Fruit fly (Drosophila melanogaster) whole organism, wandering third instar larva: Measurements from ENCODE around the gene Rab9Db.

Experiments
- Dfd ChIP-seq: fragments of >200 bp; optimal IDR thresholded peaks from 2 replicates; lab custom pipeline; 2017; ENCODE audit warnings: missing biosample characterization, missing genetic modification characterization
- Dif ChIP-seq: fragments of 200-275, 200-300 bp; sonication (Bioruptor generic); optimal IDR thresholded peaks from 2 replicates; lab custom pipeline; 2018; ENCODE audit warnings: missing biosample characterization, missing genetic modification characterization; ENCODE audit not compliant: partially characterized antibody
- HLH106 ChIP-seq: fragments of 200-800 bp; optimal IDR thresholded peaks from 3 replicates; lab custom pipeline; 2019; ENCODE audit warnings: missing biosample characterization, mild to moderate bottlenecking, missing genetic modification characterization, moderate library complexity
- Hnf4 ChIP-seq: fragments of 200-800 bp; sonication (Bioruptor generic); optimal IDR thresholded peaks from 2 replicates; lab custom pipeline; 2016; ENCODE audit warnings: missing biosample characterization, mild to moderate bottlenecking, missing genetic modification characterization
- Hr78 ChIP-seq: fragments of >200 bp; optimal IDR thresholded peaks from 2 replicates; lab custom pipeline; 2017; ENCODE audit warnings: missing biosample characterization, missing genetic modification characterization
- N ChIP-seq: fragments of >200 bp; optimal IDR thresholded peaks from 2 replicates; lab custom pipeline; 2018; ENCODE audit warnings: missing biosample characterization, missing external identifiers, missing genetic modification characterization
- Rel ChIP-seq, 2 experiments: fragments of 200-800 bp; sonication (Bioruptor generic) in 1 of 2; optimal IDR thresholded peaks; 2 replicates in 1 of 2; 3 replicates in 1 of 2; lab custom pipeline; 2016 to 2019; ENCODE audit warnings: mild to moderate bottlenecking in 2 of 2, missing biosample characterization in 2 of 2, missing genetic modification characterization in 2 of 2, moderate library complexity in 1 of 2
- Sp1 ChIP-seq: fragments of 200-800 bp; sonication (Bioruptor generic); optimal IDR thresholded peaks from 3 replicates; lab custom pipeline; 2019; ENCODE audit warnings: missing biosample characterization, mild to moderate bottlenecking, missing genetic modification characterization, moderate library complexity
- Vsx2 ChIP-seq: fragments of 200-300, 225-300 bp; sonication (Bioruptor generic); optimal IDR thresholded peaks from 2 replicates; lab custom pipeline; 2018; ENCODE audit warnings: missing biosample characterization, missing genetic modification characterization; ENCODE audit not compliant: partially characterized antibody
- br ChIP-seq: fragments of 200-800 bp; sonication (Bioruptor generic); optimal IDR thresholded peaks from 2 replicates; lab custom pipeline; 2016; ENCODE audit warnings: missing biosample characterization, missing genetic modification characterization
- brk ChIP-seq: fragments of 200-800 bp; sonication (Bioruptor generic); optimal IDR thresholded peaks from 2 replicates; lab custom pipeline; 2016; ENCODE audit warnings: missing biosample characterization, mild to moderate bottlenecking, missing genetic modification characterization
- dl ChIP-seq, 2 experiments: fragments of 175-275, 200-275 bp in 1 of 2; fragments of 200-275 bp in 1 of 2; sonication (Bioruptor generic); optimal IDR thresholded peaks; lab custom pipeline; 2018; ENCODE audit warnings: mild to moderate bottlenecking in 2 of 2, missing biosample characterization in 2 of 2, missing genetic modification characterization in 2 of 2, moderate library complexity in 2 of 2; ENCODE audit not compliant: partially characterized antibody in 2 of 2, insufficient read depth in 1 of 2
- dmrt93B ChIP-seq: fragments of 200-800 bp; sonication (Bioruptor generic); optimal IDR thresholded peaks from 2 replicates; lab custom pipeline; 2018; ENCODE audit warnings: missing biosample characterization, mild to moderate bottlenecking, missing genetic modification characterization
- dsf ChIP-seq: sonication (Bioruptor generic); optimal IDR thresholded peaks from 2 replicates; lab custom pipeline; 2016; ENCODE audit warnings: missing biosample characterization, missing genetic modification characterization, borderline replicate concordance
- ey ChIP-seq: fragments of 200-800 bp; sonication (Bioruptor generic); optimal IDR thresholded peaks from 2 replicates; lab custom pipeline; 2016; ENCODE audit warnings: missing biosample characterization, missing genetic modification characterization
- foxo ChIP-seq, 2 experiments: fragments of 200-800 bp; sonication (Bioruptor generic); optimal IDR thresholded peaks; 2 replicates in 1 of 2; 3 replicates in 1 of 2; lab custom pipeline; 2016 to 2017; ENCODE audit warnings: missing biosample characterization in 2 of 2, missing genetic modification characterization in 2 of 2
- fru ChIP-seq: fragments of 200-800 bp; sonication (Bioruptor generic); optimal IDR thresholded peaks from 3 replicates; lab custom pipeline; 2016; ENCODE audit warnings: missing biosample characterization, mild to moderate bottlenecking, missing genetic modification characterization
- h ChIP-seq: fragments of 200-800 bp; sonication (Bioruptor generic); optimal IDR thresholded peaks from 3 replicates; lab custom pipeline; 2016; ENCODE audit warnings: missing biosample characterization, mild to moderate bottlenecking, missing genetic modification characterization
- jim ChIP-seq: fragments of 175-275, 200-325 bp; sonication (Bioruptor generic); optimal IDR thresholded peaks from 2 replicates; lab custom pipeline; 2016; ENCODE audit warnings: missing biosample characterization, mild to moderate bottlenecking, missing genetic modification characterization
- lola ChIP-seq: fragments of >200 bp; optimal IDR thresholded peaks from 2 replicates; lab custom pipeline; 2017; ENCODE audit warnings: missing biosample characterization, missing genetic modification characterization
- pan ChIP-seq: fragments of >200 bp; optimal IDR thresholded peaks from 2 replicates; lab custom pipeline; 2017
- psq ChIP-seq: fragments of 200-800 bp; sonication (Bioruptor generic); optimal IDR thresholded peaks from 3 replicates; lab custom pipeline; 2017; ENCODE audit warnings: missing biosample characterization, mild to moderate bottlenecking, missing genetic modification characterization, moderate library complexity
- rgr ChIP-seq: fragments of 200-800 bp; sonication (Bioruptor generic); optimal IDR thresholded peaks from 3 replicates; lab custom pipeline; 2016; ENCODE audit warnings: missing biosample characterization, mild to moderate bottlenecking, missing genetic modification characterization

Rab9Db gene

DNA sequence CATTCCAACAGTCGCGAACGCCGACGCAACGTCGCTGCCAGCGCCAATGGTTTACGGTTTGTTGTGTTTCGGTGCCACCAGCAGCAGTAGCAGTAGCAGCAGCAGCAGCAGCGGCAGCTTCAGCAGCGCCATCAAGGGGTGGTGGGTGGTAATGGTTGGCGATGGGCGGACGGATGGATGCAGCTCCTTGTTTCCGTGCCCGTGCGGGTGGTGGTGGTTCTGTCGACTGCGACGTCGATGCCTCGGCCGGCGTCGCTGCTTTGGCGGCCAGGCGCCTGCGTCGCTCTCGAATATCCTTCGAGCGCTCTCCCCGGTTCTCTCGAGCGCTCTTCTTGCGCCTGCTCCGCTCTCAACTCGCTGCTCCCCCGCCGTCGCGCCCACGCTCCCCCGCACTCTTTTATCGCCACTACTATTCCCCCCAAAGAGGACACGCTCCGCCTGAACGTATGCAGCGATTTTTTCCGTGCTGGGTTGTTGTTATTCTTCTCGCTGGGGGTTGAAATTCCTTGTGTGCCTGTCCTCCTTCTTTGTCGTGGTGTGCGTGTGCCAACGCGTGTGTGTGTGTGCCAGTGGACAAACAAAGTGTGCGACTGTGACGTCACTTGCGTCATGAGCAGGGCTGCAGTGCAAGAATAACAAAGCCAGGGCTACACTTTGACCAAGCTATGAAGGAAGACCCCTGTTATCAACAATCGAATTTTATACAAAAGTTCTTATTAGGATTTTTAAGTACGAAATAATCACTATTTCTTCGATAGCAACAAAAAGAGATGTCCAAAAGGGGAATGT is 1.6 kb downstream of the Rab9Db start:
- TF ChIP-seq Rel (GFP tag; optimal IDR thresholded peaks at IDR 0.05; lab: Kevin White, UChicago) (no peak), Rel (tag; optimal IDR thresholded peaks at IDR 0.05; lab: Kevin White, UChicago) (no peak), N (GFP tag; lab: Kevin White, UChicago) (no peak)

DNA sequence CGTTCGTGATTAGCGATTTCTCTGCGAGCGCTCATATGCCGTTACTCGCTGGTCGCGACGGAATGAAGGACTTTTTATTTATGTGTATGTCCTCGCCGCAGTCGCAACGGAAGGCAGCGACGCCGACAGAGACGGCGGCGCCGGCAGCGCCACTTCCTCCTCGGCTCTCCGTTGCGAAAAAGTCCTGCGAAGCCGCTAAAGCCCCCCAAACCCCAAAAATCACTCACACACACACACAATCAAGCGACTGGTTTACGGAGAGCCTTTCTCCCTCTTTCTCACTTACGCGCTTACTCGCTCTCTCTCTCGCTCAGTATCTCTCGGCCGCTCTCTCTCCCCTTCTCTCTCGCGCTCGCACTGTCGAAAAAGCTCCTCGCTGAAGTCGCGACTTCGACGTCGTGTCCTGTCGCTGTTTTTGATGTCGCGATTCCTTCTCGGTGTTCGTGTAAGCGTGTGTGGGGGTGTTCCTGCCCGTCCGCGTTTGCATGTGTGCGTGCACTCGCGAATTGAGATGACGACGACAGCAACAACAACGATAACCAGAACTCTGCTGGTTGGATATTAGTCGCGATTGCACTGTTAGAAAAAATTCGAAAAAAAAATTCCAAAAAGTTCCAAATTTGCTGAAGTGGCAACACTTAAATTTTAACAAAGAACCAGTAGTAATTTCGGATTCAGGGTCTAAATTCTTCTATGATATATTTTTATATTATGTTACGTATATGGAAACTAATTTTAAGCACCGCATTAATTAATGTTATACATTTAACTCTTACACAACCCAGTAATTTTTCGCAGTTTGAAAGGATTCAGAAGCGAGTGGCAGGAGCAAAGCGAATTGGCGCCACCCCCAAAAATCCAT is 2.6 kb downstream of the Rab9Db start, which contains the start of gene CG43347:
Gene CG43347 (minus strand): TSS at position 47 of the 862 bp plus-strand sequence.
- TF ChIP-seq foxo (GFP tag; optimal IDR thresholded peaks at IDR 0.05; lab: Kevin White, UChicago) (peak in 1 of 2 experiments; percentile 40), Dif (GFP tag; lab: Kevin White, UChicago) (peak; percentile 18), psq (GFP tag; lab: Kevin White, UChicago) (peak; percentile 10), Vsx2 (GFP tag; lab: Kevin White, UChicago) (no peak), rgr (peak; percentile 12), h (GFP tag; lab: Kevin White, UChicago) (peak; percentile 19), HLH106 (peak; percentile 45), Sp1 (GFP tag; lab: Kevin White, UChicago) (peak; percentile 54), dmrt93B (GFP tag; lab: Kevin White, UChicago) (peak; percentile 20), fru (GFP tag; lab: Kevin White, UChicago) (peak; percentile 31), ey (GFP tag; lab: Kevin White, UChicago) (peak; percentile 23), br (GFP tag; lab: Kevin White, UChicago) (no peak), Hr78 (GFP tag; lab: Kevin White, UChicago) (no peak)

- peak; percentile 94 for TF ChIP-seq Dfd
- no peak for TF ChIP-seq dl (GFP tag; optimal IDR thresholded peaks at IDR 0.05; lab: Kevin White, UChicago; ENCODE audit: insufficient read depth in 1 of 2, partially characterized antibody in 2 of 2)
Measured at dm6 chrX:10618491-10618890, 4.5 kb downstream of the Rab9Db start.

- TF ChIP-seq dsf (GFP tag; lab: Kevin White, UChicago) (no peak), foxo (GFP tag; optimal IDR thresholded peaks at IDR 0.05; lab: Kevin White, UChicago) (peak in 1 of 2 experiments; percentile 7)
Measured at dm6 chrX:10615215-10615614, 7.8 kb downstream of the Rab9Db start.

dm6 chrX:10613568-10613967 is 9.5 kb downstream of the Rab9Db start:
- no peak for TF ChIP-seq jim (GFP tag; lab: Kevin White, UChicago)
- no peak for TF ChIP-seq dmrt93B (GFP tag; lab: Kevin White, UChicago)
- TF ChIP-seq lola (GFP tag; lab: Kevin White, UChicago): no peak
- no peak for TF ChIP-seq foxo (GFP tag; optimal IDR thresholded peaks at IDR 0.05; lab: Kevin White, UChicago)
- no peak for TF ChIP-seq brk (GFP tag; lab: Kevin White, UChicago)

DNA sequence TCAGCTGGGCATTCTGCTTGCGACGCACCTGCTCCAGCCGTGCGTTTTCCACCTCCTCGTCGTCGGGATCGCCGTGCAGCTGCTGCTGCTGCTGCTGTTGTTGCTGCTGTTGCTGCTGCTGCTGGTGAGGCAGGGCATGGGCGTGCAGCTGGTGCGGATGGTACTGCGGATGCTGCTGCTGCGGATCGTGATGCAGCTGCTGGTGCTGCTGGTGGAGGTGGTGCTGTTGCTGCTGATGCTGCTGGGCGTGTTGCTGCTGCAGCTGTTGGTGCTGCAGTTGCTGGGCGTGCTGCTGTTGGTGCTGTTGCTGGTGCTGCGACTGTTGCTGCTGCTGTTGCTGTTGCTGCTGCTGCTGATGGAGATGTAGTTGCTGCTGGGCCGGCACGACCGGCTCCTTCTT is 15.4 kb downstream of the Rab9Db start:
- no peak for TF ChIP-seq Hnf4
- TF ChIP-seq Dfd: peak; percentile 93
- no peak for TF ChIP-seq lola (GFP tag; lab: Kevin White, UChicago)

- TF ChIP-seq HLH106 (no peak), Dfd (peak; percentile 95), pan (lab: Kevin White, UChicago) (peak; percentile 24)
Measured at dm6 chrX:10606889-10607478, 16.0 kb downstream of the Rab9Db start.
